Worm (Caenorhabditis elegans) whole organism, dauer: ENCODE measurements around the gene nhr-207.

Experiments used
- unc-62 ChIP-seq: sonication (generic microtip); optimal IDR thresholded peaks from 2 replicates; lab custom pipeline; 2017; ENCODE audit warnings: missing biosample characterization, missing genetic modification reagents, missing genetic modification characterization

nhr-207 gene

ce11 chrV:12095865-12096264, at the start of gene nhr-207:
Gene nhr-207, plus strand, starts transcription at chrV:12096146.
- no peak for TF ChIP-seq unc-62 (GFP tag; lab: Kevin White, UChicago)

ce11 chrV:12047735-12048134, 48.2 kb upstream of the nhr-207 start:
- no peak for TF ChIP-seq unc-62 (GFP tag; lab: Kevin White, UChicago)

ce11 chrV:12048445-12048844, 47.5 kb upstream of the nhr-207 start, which contains the start of gene dars-2:
Gene dars-2, plus strand, starts transcription at chrV:12048745.
- no peak for TF ChIP-seq unc-62 (GFP tag; lab: Kevin White, UChicago)

ce11 chrV:12053598-12053997, 42.3 kb upstream of the nhr-207 start, which contains the start of gene F10C2.7:
Gene F10C2.7, plus strand, starts transcription at chrV:12053898.
- no peak for TF ChIP-seq unc-62 (GFP tag; lab: Kevin White, UChicago)

ce11 chrV:12059719-12060118, 36.2 kb upstream of the nhr-207 start, which contains the start of gene R07B7.2:
Gene R07B7.2, minus strand, starts transcription at chrV:12059753.
- TF ChIP-seq unc-62 (GFP tag; lab: Kevin White, UChicago) = no peak

ce11 chrV:12063036-12063435, 32.9 kb upstream of the nhr-207 start, which contains the start of gene clh-6:
Gene clh-6, minus strand, starts transcription at chrV:12063368.
- no peak for TF ChIP-seq unc-62 (GFP tag; lab: Kevin White, UChicago)

- TF ChIP-seq unc-62 (GFP tag; lab: Kevin White, UChicago) = no peak
Observed at ce11 chrV:12065369-12065768, 30.6 kb upstream of the nhr-207 start, which contains the start of gene pqn-53. Gene pqn-53, minus strand, starts transcription at chrV:12065391.

- TF ChIP-seq unc-62 (GFP tag; lab: Kevin White, UChicago) = no peak
Observed at ce11 chrV:12065859-12066258, 30.1 kb upstream of the nhr-207 start.

- no peak for TF ChIP-seq unc-62 (GFP tag; lab: Kevin White, UChicago)
Observed at ce11 chrV:12068437-12068836, 27.5 kb upstream of the nhr-207 start, which contains the start of gene kmo-2. Gene kmo-2, minus strand, starts transcription at chrV:12068537.

ce11 chrV:12070419-12070818, 25.5 kb upstream of the nhr-207 start, which contains the start of gene kmo-1:
Gene kmo-1, minus strand, starts transcription at chrV:12070519.
- no peak for TF ChIP-seq unc-62 (GFP tag; lab: Kevin White, UChicago)

- no peak for TF ChIP-seq unc-62 (GFP tag; lab: Kevin White, UChicago)
Observed at ce11 chrV:12071483-12071882, 24.5 kb upstream of the nhr-207 start.

- TF ChIP-seq unc-62 (GFP tag; lab: Kevin White, UChicago) = no peak
Observed at ce11 chrV:12074886-12075285, 21.1 kb upstream of the nhr-207 start, which contains the start of gene R07B7.6. Gene R07B7.6, minus strand, starts transcription at chrV:12074986.

ce11 chrV:12075983-12076382, 20.0 kb upstream of the nhr-207 start:
- TF ChIP-seq unc-62 (GFP tag; lab: Kevin White, UChicago) = no peak

ce11 chrV:12080274-12080673, 15.7 kb upstream of the nhr-207 start, which contains the start of gene R07B7.9:
Gene R07B7.9, minus strand, starts transcription at chrV:12080374.
- TF ChIP-seq unc-62 (GFP tag; lab: Kevin White, UChicago) = no peak

ce11 chrV:12082932-12083331, 13.0 kb upstream of the nhr-207 start, which contains the start of gene R07B7.10:
Gene R07B7.10, plus strand, starts transcription at chrV:12083216.
- no peak for TF ChIP-seq unc-62 (GFP tag; lab: Kevin White, UChicago)

- no peak for TF ChIP-seq unc-62 (GFP tag; lab: Kevin White, UChicago)
Observed at ce11 chrV:12084216-12084615, 11.7 kb upstream of the nhr-207 start, which contains the start of gene R07B7.8. Gene R07B7.8, minus strand, starts transcription at chrV:12084316.
